Fruit fly (Drosophila melanogaster): ENCODE results near the gene wds.

DNA sequence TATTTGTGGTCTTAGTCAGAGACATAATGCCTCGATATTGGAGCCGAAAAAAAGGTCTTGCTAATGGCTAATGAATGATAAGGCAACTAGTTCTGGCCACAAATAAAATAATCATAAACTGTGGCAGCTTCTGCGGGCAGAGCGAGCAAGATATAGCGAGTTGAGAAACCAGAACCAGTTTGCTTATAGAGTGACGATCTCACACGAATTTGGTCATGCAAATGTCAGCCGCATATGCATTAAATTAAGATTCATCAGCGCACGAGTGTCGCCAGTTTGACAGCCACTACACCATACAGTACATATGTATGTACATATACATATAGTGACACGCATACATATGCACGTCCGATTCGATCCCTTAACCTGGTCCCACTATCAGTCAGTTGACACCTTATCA is 47.4 kb upstream of the wds start:
- TF ChIP-seq Ets96B (tag; optimal IDR thresholded peaks at IDR 0.05) (no peak), CG6854 (GFP tag; optimal IDR thresholded peaks at IDR 0.05) (no peak), Sox15 (GFP tag; optimal IDR thresholded peaks at IDR 0.05) (no peak), CG1621 (tag; optimal IDR thresholded peaks at IDR 0.05) (no peak), esn (GFP tag; optimal IDR thresholded peaks at IDR 0.05) (no peak), Lpt (GFP tag; optimal IDR thresholded peaks at IDR 0.05) (no peak), acj6 (GFP tag; optimal IDR thresholded peaks at IDR 0.05) (no peak), CG11294 (GFP tag; IDR thresholded peaks at IDR 0.05) (no peak)

Data from whole organism, prepupa.